Worm (Caenorhabditis elegans) whole organism, late embryonic: ENCODE results near the gene pph-2.

Source experiments
- ceh-34 ChIP-seq: sonication (generic microtip); optimal IDR thresholded peaks from 2 replicates; lab custom pipeline; 2016; ENCODE audit warnings: mild to moderate bottlenecking, missing genetic modification characterization, missing compliant biosample characterization
- ceh-9 ChIP-seq: sonication (generic microtip); optimal IDR thresholded peaks from 2 replicates; lab custom pipeline; 2016; ENCODE audit warnings: mild to moderate bottlenecking, missing genetic modification characterization, inconsistent platforms, missing compliant biosample characterization
- dve-1 ChIP-seq: sonication (generic microtip); optimal IDR thresholded peaks from 2 replicates; lab custom pipeline; 2017; ENCODE audit warnings: antibody characterized with exemption, mild to moderate bottlenecking, missing genetic modification characterization, missing compliant biosample characterization
- elt-4 ChIP-seq: sonication (generic microtip); optimal IDR thresholded peaks from 2 replicates; lab custom pipeline; 2016; ENCODE audit warnings: missing genetic modification characterization, missing compliant biosample characterization
- ets-4 ChIP-seq: sonication (generic microtip); optimal IDR thresholded peaks from 2 replicates; lab custom pipeline; 2016; ENCODE audit warnings: missing genetic modification characterization, missing compliant biosample characterization
- gmeb-2 ChIP-seq: sonication (generic microtip); optimal IDR thresholded peaks from 2 replicates; lab custom pipeline; 2016; ENCODE audit warnings: missing genetic modification characterization, inconsistent platforms, missing compliant biosample characterization
- nhr-11 ChIP-seq: fragments of 150-350 bp; optimal IDR thresholded peaks from 2 replicates; lab custom pipeline; 2014; ENCODE audit warnings: missing biosample characterization, missing genetic modification characterization
- nhr-232 ChIP-seq: sonication (generic microtip); optimal IDR thresholded peaks from 2 replicates; lab custom pipeline; 2016; ENCODE audit warnings: missing genetic modification characterization, missing compliant biosample characterization
- pha-4 ChIP-seq: fragments of 150-350 bp; optimal IDR thresholded peaks from 2 replicates; lab custom pipeline; 2018; ENCODE audit warnings: missing biosample characterization, missing genetic modification reagents, missing genetic modification characterization
- unc-86 ChIP-seq: sonication (generic microtip); optimal IDR thresholded peaks from 2 replicates; lab custom pipeline; 2016; ENCODE audit warnings: missing genetic modification characterization, missing compliant biosample characterization

DNA sequence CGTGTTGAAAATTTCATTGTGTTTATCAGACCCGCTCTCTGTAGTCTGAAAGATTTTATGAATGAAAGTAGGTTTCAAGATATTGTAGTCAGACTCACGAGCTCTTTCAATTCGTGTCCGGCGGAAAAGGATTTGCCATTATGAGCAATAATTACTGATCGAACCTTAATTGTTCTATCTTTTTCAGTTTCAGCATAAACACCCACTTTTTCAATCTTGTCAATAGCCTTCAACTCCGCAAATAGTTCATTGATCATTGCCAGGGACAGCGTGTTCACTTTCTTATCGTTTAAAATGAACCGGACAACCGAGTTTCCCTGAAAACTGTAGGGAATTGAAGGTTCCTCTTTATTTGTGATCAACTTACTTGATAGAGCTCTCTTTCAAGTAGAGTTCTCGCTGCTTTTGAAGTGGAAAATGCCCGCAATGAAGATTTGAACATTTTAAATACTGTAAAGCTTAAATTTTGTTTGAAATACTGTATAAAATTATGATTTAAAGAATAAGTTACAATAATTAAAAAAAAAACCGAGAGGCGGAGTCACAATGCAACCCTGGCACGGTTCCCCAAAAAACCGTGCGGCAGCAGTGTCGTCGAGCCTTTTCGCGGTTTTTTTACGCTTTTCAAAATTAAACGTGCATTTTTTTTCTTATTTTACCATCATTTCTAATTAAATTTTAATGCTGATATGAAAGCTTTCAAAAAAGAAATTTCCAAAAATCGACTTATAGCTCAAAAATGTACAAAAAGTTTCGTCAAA lies 21.5 kb downstream of the pph-2 start, which contains the start of gene ech-2:
- TF ChIP-seq ets-4 (tag; lab: Kevin White, UChicago) (no peak), ceh-9 (tag; lab: Kevin White, UChicago) (no peak), nhr-11 (no peak), pha-4 (tag; lab: Kevin White, UChicago) (no peak), unc-86 (tag; lab: Kevin White, UChicago) (no peak), dve-1 (tag; lab: Kevin White, UChicago) (no peak), ceh-34 (tag; lab: Kevin White, UChicago) (no peak), gmeb-2 (tag; lab: Kevin White, UChicago) (no peak), elt-4 (tag; lab: Kevin White, UChicago) (no peak), nhr-232 (no peak)
